Worm (Caenorhabditis elegans): ENCODE data around the gene srh-28.

The srh-28 gene

DNA sequence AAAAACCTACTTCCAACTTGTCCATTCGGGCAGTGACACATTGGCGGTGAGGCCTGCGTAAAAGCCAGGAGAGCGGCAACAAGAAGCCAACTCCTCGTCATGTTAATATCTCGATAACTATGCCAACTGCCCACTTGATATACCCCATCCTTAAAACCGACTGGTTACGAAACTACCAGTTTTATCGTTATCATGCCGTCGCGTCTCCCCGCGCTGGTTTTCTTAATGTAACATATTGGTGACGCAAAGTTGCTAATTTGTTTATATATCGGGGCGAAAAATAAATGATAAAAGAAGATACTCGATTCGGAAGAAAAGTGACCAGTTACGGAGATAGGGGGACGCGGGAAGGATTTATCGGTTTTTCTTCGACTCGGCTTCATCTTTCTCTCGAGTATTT lies 44.0 kb downstream of the srh-28 start, which contains the start of gene grl-9:
Gene grl-9 (minus strand): TSS at position 101 of the 400 bp plus-strand sequence.
- no peak for TF ChIP-seq snpc-4 (GFP tag; optimal IDR thresholded peaks at IDR 0.05)
- TF ChIP-seq snpc-4 (tag; optimal IDR thresholded peaks at IDR 0.05): no peak
- TF ChIP-seq sptf-2 (GFP tag; optimal IDR thresholded peaks at IDR 0.05): no peak
- TF ChIP-seq let-607 (tag; optimal IDR thresholded peaks at IDR 0.05): no peak
- TF ChIP-seq let-526 (GFP tag; IDR thresholded peaks at IDR 0.05): no peak
- TF ChIP-seq fkh-3 (tag; optimal IDR thresholded peaks at IDR 0.05): no peak
- TF ChIP-seq die-1 (tag; optimal IDR thresholded peaks at IDR 0.05): no peak
- TF ChIP-seq K12H6.12 (tag; optimal IDR thresholded peaks at IDR 0.05): no peak
- no peak for TF ChIP-seq rcor-1 (GFP tag; IDR thresholded peaks at IDR 0.05)

DNA sequence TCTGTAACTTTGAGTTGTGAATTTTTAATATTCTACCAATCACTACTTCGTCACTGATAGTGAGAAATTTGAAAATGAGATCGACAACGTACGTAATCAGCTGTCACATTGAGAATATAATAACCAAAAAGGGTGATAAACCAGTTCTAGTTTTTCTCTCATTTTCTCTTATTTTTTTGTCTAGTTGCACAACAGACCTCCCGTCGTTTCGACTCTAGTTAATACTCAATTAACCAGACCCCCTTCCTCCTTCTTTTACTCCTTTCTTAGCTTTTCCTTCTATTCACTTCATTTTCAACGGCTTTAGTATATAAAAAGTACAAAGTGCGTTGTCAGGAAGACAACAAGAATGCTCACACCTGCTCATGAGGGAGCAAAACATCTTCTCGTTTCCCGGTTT lies 48.4 kb downstream of the srh-28 start, which contains the start of gene ZC487.1:
Gene ZC487.1 (plus strand): TSS at position 301 of the 400 bp plus-strand sequence.
- no peak for TF ChIP-seq Y53G8AR.9 (GFP tag; conservative IDR thresholded peaks at IDR 0.05)
- no peak for TF ChIP-seq pha-4 (tag; optimal IDR thresholded peaks at IDR 0.05)
- no peak for TF ChIP-seq B0035.1 (tag; optimal IDR thresholded peaks at IDR 0.05)
- no peak for TF ChIP-seq dox-1 (GFP tag; IDR thresholded peaks at IDR 0.05)
- TF ChIP-seq ceh-91 (GFP tag; IDR thresholded peaks at IDR 0.05): no peak

DNA sequence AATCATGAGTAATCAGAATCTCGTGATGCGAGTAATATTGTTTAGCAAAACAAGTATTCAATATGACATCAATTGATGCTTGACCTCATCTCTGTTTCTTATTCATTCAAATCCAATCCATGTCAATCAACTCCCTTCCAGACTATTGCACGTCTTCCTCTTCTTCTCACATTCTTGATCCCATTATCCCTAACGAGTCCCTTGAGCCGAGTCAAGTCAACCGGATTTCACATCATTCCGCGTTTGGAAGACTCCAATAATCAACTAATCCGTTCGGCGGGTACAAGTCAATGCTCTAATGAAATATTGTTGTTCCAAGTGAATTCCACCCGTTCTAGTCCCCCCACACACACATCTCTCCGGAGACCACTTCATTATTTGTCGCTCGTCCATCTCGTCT lies 49.3 kb downstream of the srh-28 start:
- TF ChIP-seq hlh-26 (GFP tag; conservative IDR thresholded peaks at IDR 0.05) (no peak), sdz-38 (tag; optimal IDR thresholded peaks at IDR 0.05) (no peak), ztf-6 (GFP tag; IDR thresholded peaks at IDR 0.05) (no peak), ztf-22 (GFP tag; optimal IDR thresholded peaks at IDR 0.05) (no peak), F57A8.1 (GFP tag; optimal IDR thresholded peaks at IDR 0.05) (no peak), ztf-3 (GFP tag; optimal IDR thresholded peaks at IDR 0.05) (no peak), tlf-1 (GFP tag; optimal IDR thresholded peaks at IDR 0.05) (no peak), B0019.2 (GFP tag; conservative IDR thresholded peaks at IDR 0.05) (no peak), gei-17 (GFP tag; optimal IDR thresholded peaks at IDR 0.05) (no peak), dox-1 (GFP tag; IDR thresholded peaks at IDR 0.05) (no peak), ztf-28 (GFP tag; IDR thresholded peaks at IDR 0.05) (no peak), atf-7 (tag; optimal IDR thresholded peaks at IDR 0.05) (no peak), bed-1 (GFP tag; IDR thresholded peaks at IDR 0.05) (no peak), hrde-1 (tag; optimal IDR thresholded peaks at IDR 0.05; ENCODE audit: borderline replicate concordance) (no peak), let-607 (tag; optimal IDR thresholded peaks at IDR 0.05) (no peak), B0035.1 (tag; optimal IDR thresholded peaks at IDR 0.05) (no peak), F23B12.7 (tag; optimal IDR thresholded peaks at IDR 0.05; ENCODE audit: insufficient read depth) (no peak), ama-1 (optimal IDR thresholded peaks at IDR 0.05) (no peak), ama-1 (GFP tag; optimal IDR thresholded peaks at IDR 0.05) (no peak), egl-18 (GFP tag; IDR thresholded peaks at IDR 0.05) (no peak)
